Fruit fly (Drosophila melanogaster) whole organism, prepupa: ENCODE measurements around the gene CG5418.
A peak's percentile ranks its signal among the peaks of the same experiment; 100 is the strongest.

Experiments
- CG10669 ChIP-seq: fragments of 200-800 bp; sonication (Bioruptor generic); optimal IDR thresholded peaks from 3 replicates; lab custom pipeline; 2018; ENCODE audit warnings: missing biosample characterization, mild to moderate bottlenecking, missing genetic modification characterization, moderate library complexity
- CG11762 ChIP-seq: fragments of 200-800 bp; sonication (Bioruptor generic); optimal IDR thresholded peaks from 3 replicates; lab custom pipeline; 2016; ENCODE audit warnings: missing biosample characterization, missing genetic modification characterization; ENCODE audit not compliant: insufficient read depth
- CG11902 ChIP-seq: fragments of 200-800 bp; sonication (Bioruptor generic); optimal IDR thresholded peaks from 3 replicates; lab custom pipeline; 2016; ENCODE audit warnings: missing biosample characterization, missing genetic modification characterization
- CG15336 ChIP-seq: fragments of 200-800 bp; sonication (Bioruptor generic); IDR thresholded peaks from 2 replicates; pipeline ENCODE4 v1.3.6; 2022; ENCODE audit warnings: missing biosample characterization, missing genetic modification characterization
- CG1621 ChIP-seq: fragments of 200-800 bp; sonication (Bioruptor generic); optimal IDR thresholded peaks from 3 replicates; lab custom pipeline; 2018; ENCODE audit warnings: missing biosample characterization, mild to moderate bottlenecking, missing genetic modification characterization
- CG16779 ChIP-seq: fragments of 200-800 bp; sonication (Bioruptor generic); optimal IDR thresholded peaks from 3 replicates; lab custom pipeline; 2017; ENCODE audit warnings: missing biosample characterization, mild to moderate bottlenecking, missing genetic modification characterization
- CG31627 ChIP-seq: fragments of 200-800 bp; sonication (Bioruptor generic); optimal IDR thresholded peaks from 3 replicates; lab custom pipeline; 2016; ENCODE audit warnings: missing biosample characterization, missing genetic modification characterization
- CG32006 ChIP-seq: fragments of 200-800 bp; sonication (Bioruptor generic); optimal IDR thresholded peaks from 3 replicates; lab custom pipeline; 2017; ENCODE audit warnings: missing biosample characterization, mild to moderate bottlenecking, missing genetic modification characterization
- CG34406 ChIP-seq: fragments of 200-800 bp; sonication (Bioruptor generic); optimal IDR thresholded peaks from 3 replicates; lab custom pipeline; 2016; ENCODE audit warnings: missing biosample characterization, missing genetic modification characterization
- CG3919 ChIP-seq: fragments of 200-800 bp; sonication (Bioruptor generic); optimal IDR thresholded peaks from 3 replicates; lab custom pipeline; 2016; ENCODE audit warnings: missing biosample characterization, missing genetic modification characterization
- CG6276 ChIP-seq: fragments of 200-800 bp; sonication (Bioruptor generic); optimal IDR thresholded peaks from 2 replicates; lab custom pipeline; 2017; ENCODE audit warnings: missing biosample characterization, mild to moderate bottlenecking, missing genetic modification characterization
- CG6792 ChIP-seq: fragments of 200-800 bp; sonication (Bioruptor generic); optimal IDR thresholded peaks from 3 replicates; lab custom pipeline; 2016; ENCODE audit warnings: missing biosample characterization, missing genetic modification characterization
- CG6808 ChIP-seq: fragments of 200-800 bp; sonication (Bioruptor generic); optimal IDR thresholded peaks from 3 replicates; lab custom pipeline; 2017; ENCODE audit warnings: missing biosample characterization, missing genetic modification characterization, mild to moderate bottlenecking, moderate library complexity, missing genetic modification reagents
- CG6854 ChIP-seq: fragments of 200-800 bp; sonication (Bioruptor generic); optimal IDR thresholded peaks from 2 replicates; lab custom pipeline; 2017; ENCODE audit warnings: missing biosample characterization, mild to moderate bottlenecking, missing genetic modification characterization
- CG8119 ChIP-seq: fragments of 200-800 bp; sonication (Bioruptor generic); IDR thresholded peaks from 3 replicates; pipeline ENCODE4 v1.3.6; 2022; ENCODE audit warnings: missing biosample characterization, missing genetic modification characterization
- CG8319 ChIP-seq: fragments of 200-800 bp; sonication (Bioruptor generic); optimal IDR thresholded peaks from 3 replicates; lab custom pipeline; 2016; ENCODE audit warnings: missing biosample characterization, missing genetic modification characterization
- CG8632 ChIP-seq: fragments of 200-800 bp; sonication (Bioruptor generic); optimal IDR thresholded peaks from 3 replicates; lab custom pipeline; 2016; ENCODE audit warnings: missing biosample characterization, missing genetic modification characterization
- CG9139 ChIP-seq: fragments of 200-800 bp; sonication (Bioruptor generic); optimal IDR thresholded peaks from 3 replicates; lab custom pipeline; 2017; ENCODE audit warnings: missing biosample characterization, mild to moderate bottlenecking, missing genetic modification characterization
- Eip75B ChIP-seq: fragments of 200-800 bp; sonication (Bioruptor generic); optimal IDR thresholded peaks from 3 replicates; lab custom pipeline; 2016; ENCODE audit warnings: missing biosample characterization, missing genetic modification characterization
- Eip78C ChIP-seq: fragments of 200-800 bp; sonication (Bioruptor generic); peaks from one replicate; lab custom pipeline; 2016; ENCODE audit warnings: missing biosample characterization, missing genetic modification characterization
- Ets21C ChIP-seq: fragments of 200-800 bp; sonication (Bioruptor generic); optimal IDR thresholded peaks from 3 replicates; lab custom pipeline; 2016; ENCODE audit warnings: missing biosample characterization, missing genetic modification characterization
- Ets96B ChIP-seq: fragments of 200-800 bp; optimal IDR thresholded peaks from 2 replicates; lab custom pipeline; 2019; ENCODE audit warnings: missing biosample characterization, mild to moderate bottlenecking, missing genetic modification characterization, moderate library complexity
- Gug ChIP-seq: fragments of 200-800 bp; sonication (Bioruptor generic); IDR thresholded peaks from 2 replicates; pipeline ENCODE4 v1.3.6; 2022; ENCODE audit warnings: missing biosample characterization, missing genetic modification characterization
- Hr38 ChIP-seq: sonication (Bioruptor generic); optimal IDR thresholded peaks from 2 replicates; lab custom pipeline; 2016; ENCODE audit warnings: missing biosample characterization, missing genetic modification characterization
- Hr39 ChIP-seq: fragments of 200-800 bp; sonication (Bioruptor generic); optimal IDR thresholded peaks from 2 replicates; lab custom pipeline; 2016; ENCODE audit warnings: missing biosample characterization, missing genetic modification characterization
- Lpt ChIP-seq: fragments of 200-800 bp; sonication (Bioruptor generic); optimal IDR thresholded peaks from 3 replicates; lab custom pipeline; 2016; ENCODE audit warnings: missing biosample characterization, missing genetic modification characterization
- Met ChIP-seq: fragments of 200-800 bp; sonication (Bioruptor generic); optimal IDR thresholded peaks from 3 replicates; lab custom pipeline; 2016; ENCODE audit warnings: missing biosample characterization, missing genetic modification characterization
- OdsH ChIP-seq: fragments of 200-800 bp; sonication (Bioruptor generic); optimal IDR thresholded peaks from 3 replicates; lab custom pipeline; 2016; ENCODE audit warnings: missing biosample characterization, missing genetic modification characterization
- Smox ChIP-seq: fragments of 200-800 bp; sonication (Bioruptor generic); optimal IDR thresholded peaks from 3 replicates; lab custom pipeline; 2016; ENCODE audit warnings: missing biosample characterization, missing genetic modification characterization
- achi ChIP-seq: fragments of 200-800 bp; sonication (Bioruptor generic); optimal IDR thresholded peaks from 3 replicates; lab custom pipeline; 2016; ENCODE audit warnings: missing biosample characterization, missing genetic modification characterization
- acj6 ChIP-seq: fragments of 200-800 bp; sonication (Bioruptor generic); optimal IDR thresholded peaks from 3 replicates; lab custom pipeline; 2016; ENCODE audit warnings: missing biosample characterization, missing genetic modification characterization
- cyc ChIP-seq: fragments of 200-800 bp; sonication (Bioruptor generic); optimal IDR thresholded peaks from 3 replicates; lab custom pipeline; 2016; ENCODE audit warnings: missing biosample characterization, missing genetic modification characterization
- dac ChIP-seq: fragments of 200-800 bp; sonication (Bioruptor generic); optimal IDR thresholded peaks from 2 replicates; lab custom pipeline; 2017; ENCODE audit warnings: missing biosample characterization, mild to moderate bottlenecking, missing genetic modification characterization
- dsx ChIP-seq: fragments of 200-800 bp; optimal IDR thresholded peaks from 3 replicates; lab custom pipeline; 2019; ENCODE audit warnings: missing biosample characterization, mild to moderate bottlenecking, missing genetic modification characterization, moderate library complexity; ENCODE audit not compliant: poor library complexity, severe bottlenecking
- eg ChIP-seq: fragments of 200-800 bp; sonication (Bioruptor generic); IDR thresholded peaks from 3 replicates; pipeline ENCODE4 v1.3.6; 2022; ENCODE audit warnings: missing biosample characterization, missing genetic modification characterization
- esn ChIP-seq: fragments of 200-800 bp; sonication (Bioruptor generic); optimal IDR thresholded peaks from 2 replicates; lab custom pipeline; 2016; ENCODE audit warnings: missing biosample characterization, mild to moderate bottlenecking, missing genetic modification characterization, moderate library complexity
- fkh ChIP-seq: fragments of 200-800 bp; sonication (Bioruptor generic); optimal IDR thresholded peaks from 3 replicates; lab custom pipeline; 2017; ENCODE audit warnings: missing biosample characterization, mild to moderate bottlenecking, missing genetic modification characterization, moderate library complexity
- lz ChIP-seq: fragments of 200-800 bp; sonication (Bioruptor generic); optimal IDR thresholded peaks from 3 replicates; lab custom pipeline; 2016; ENCODE audit warnings: missing biosample characterization, missing genetic modification characterization
- pdm3 ChIP-seq: fragments of 200-800 bp; sonication (Bioruptor generic); optimal IDR thresholded peaks from 3 replicates; lab custom pipeline; 2016; ENCODE audit warnings: missing biosample characterization, missing genetic modification characterization
- salr ChIP-seq, 2 experiments: fragments of 200-800 bp; sonication (Bioruptor generic); optimal IDR thresholded peaks; 3 replicates each; lab custom pipeline; 2016 to 2018; ENCODE audit warnings: missing biosample characterization in 2 of 2, missing genetic modification characterization in 2 of 2, mild to moderate bottlenecking in 1 of 2
- ss ChIP-seq, 2 experiments: fragments of 200-800 bp; sonication (Bioruptor generic); optimal IDR thresholded peaks; 2 replicates in 1 of 2; 3 replicates in 1 of 2; lab custom pipeline; 2017 to 2018; ENCODE audit warnings: mild to moderate bottlenecking in 2 of 2, missing biosample characterization in 2 of 2, missing genetic modification characterization in 2 of 2, moderate library complexity in 1 of 2
- svp ChIP-seq: fragments of 200-800 bp; sonication (Bioruptor generic); peaks from one replicate; lab custom pipeline; 2016; ENCODE audit warnings: missing biosample characterization, missing genetic modification characterization
- topi ChIP-seq: fragments of 200-800 bp; sonication (Bioruptor generic); optimal IDR thresholded peaks from 3 replicates; lab custom pipeline; 2016; ENCODE audit warnings: missing biosample characterization, missing genetic modification characterization
- vri ChIP-seq: fragments of 200-800 bp; sonication (Bioruptor generic); optimal IDR thresholded peaks from 3 replicates; lab custom pipeline; 2016; ENCODE audit warnings: missing biosample characterization, mild to moderate bottlenecking, missing genetic modification characterization

CG5418 gene

dm6 chr2L:12421188-12421587 is 31.9 kb downstream of the CG5418 start:
- TF ChIP-seq svp (GFP tag; lab: Kevin White, UChicago) (peak; percentile 91), CG9139 (GFP tag; lab: Kevin White, UChicago) (no peak), CG11902 (GFP tag; lab: Kevin White, UChicago) (no peak), achi (GFP tag; lab: Kevin White, UChicago) (no peak), CG10669 (no peak)

dm6 chr2L:12415485-12416137 is 37.4 kb downstream of the CG5418 start:
- TF ChIP-seq CG32006 (GFP tag; lab: Kevin White, UChicago) (peak; percentile 11), topi (GFP tag; lab: Kevin White, UChicago) (peak; percentile 50), CG11902 (GFP tag; lab: Kevin White, UChicago) (no peak), eg (GFP tag; lab: Robert Waterston, UW) (0 out of 3 replicates have a peak, but pooled peaks have one; percentile 5), CG11762 (GFP tag; lab: Kevin White, UChicago) (no peak), CG16779 (no peak), Smox (GFP tag; lab: Kevin White, UChicago) (peak; percentile 44), CG8632 (GFP tag; lab: Kevin White, UChicago) (peak; percentile 12), Ets21C (GFP tag; lab: Kevin White, UChicago) (peak; percentile 1), lz (GFP tag; lab: Kevin White, UChicago) (peak; percentile 21), pdm3 (GFP tag; lab: Kevin White, UChicago) (peak; percentile 16), CG6792 (no peak), svp (GFP tag; lab: Kevin White, UChicago) (peak; percentile 73), CG31627 (GFP tag; lab: Kevin White, UChicago) (peak; percentile 36), CG8119 (GFP tag; lab: Robert Waterston, UW) (no peak), OdsH (peak; percentile 2), Met (peak; percentile 38), cyc (GFP tag; lab: Kevin White, UChicago) (peak; percentile 30), esn (GFP tag; lab: Kevin White, UChicago) (peak; percentile 56), Gug (GFP tag; lab: Robert Waterston, UW) (no peak), Eip78C (GFP tag; lab: Kevin White, UChicago) (peak; percentile 74), CG34406 (GFP tag; lab: Kevin White, UChicago) (peak; percentile 17), acj6 (peak; percentile 11), fkh (GFP tag; lab: Kevin White, UChicago) (no peak), CG6808 (no peak), Hr39 (GFP tag; lab: Kevin White, UChicago) (peak; percentile 25)

- TF ChIP-seq Ets96B (tag; lab: Kevin White, UChicago) (peak; percentile 16), CG3919 (GFP tag; lab: Kevin White, UChicago) (no peak), Smox (GFP tag; lab: Kevin White, UChicago) (no peak), CG11762 (GFP tag; lab: Kevin White, UChicago) (no peak), CG8119 (GFP tag; lab: Robert Waterston, UW) (0 out of 3 replicates have a peak, but pooled peaks have one; percentile 34), CG10669 (peak; percentile 13), achi (GFP tag; lab: Kevin White, UChicago) (no peak), CG16779 (no peak), CG31627 (GFP tag; lab: Kevin White, UChicago) (no peak), Eip75B (GFP tag; lab: Kevin White, UChicago) (no peak), CG9139 (GFP tag; lab: Kevin White, UChicago) (no peak), CG1621 (tag; lab: Kevin White, UChicago) (no peak), ss (GFP tag; optimal IDR thresholded peaks at IDR 0.05; lab: Kevin White, UChicago) (no peak), CG6276 (no peak), CG15336 (GFP tag; lab: Robert Waterston, UW) (peak; percentile 44; the same call in 1 of the 2 replicates), svp (GFP tag; lab: Kevin White, UChicago) (peak; percentile 53), eg (GFP tag; lab: Robert Waterston, UW) (peak; percentile 43; the same call in 1 of the 3 replicates), Ets21C (GFP tag; lab: Kevin White, UChicago) (no peak), fkh (GFP tag; lab: Kevin White, UChicago) (no peak), esn (GFP tag; lab: Kevin White, UChicago) (peak; percentile 7), CG6854 (GFP tag; lab: Kevin White, UChicago) (no peak), vri (GFP tag; lab: Kevin White, UChicago) (no peak), CG8319 (no peak), CG32006 (GFP tag; lab: Kevin White, UChicago) (peak; percentile 39), salr (GFP tag; optimal IDR thresholded peaks at IDR 0.05; lab: Kevin White, UChicago) (no peak), CG6808 (no peak), dsx (GFP tag; lab: Kevin White, UChicago) (no peak), CG11902 (GFP tag; lab: Kevin White, UChicago) (no peak), lz (GFP tag; lab: Kevin White, UChicago) (no peak), Hr38 (GFP tag; lab: Kevin White, UChicago) (no peak), Lpt (GFP tag; lab: Kevin White, UChicago) (no peak), CG6792 (no peak), dac (GFP tag; lab: Kevin White, UChicago) (no peak), topi (GFP tag; lab: Kevin White, UChicago) (no peak)
Observed at dm6 chr2L:12413899-12414298, 39.1 kb downstream of the CG5418 start.
